Worm (Caenorhabditis elegans): ENCODE results near the gene cest-24.
A peak's percentile ranks its signal among the peaks of the same experiment; 100 is the strongest.

cest-24 gene

ce11 chrV:6302465-6302864, 14.3 kb upstream of the cest-24 start:
- TF ChIP-seq ceh-39 (tag; optimal IDR thresholded peaks at IDR 0.05) = no peak
- TF ChIP-seq drap-1 (GFP tag; optimal IDR thresholded peaks at IDR 0.05) = no peak
- TF ChIP-seq elt-1 (tag; optimal IDR thresholded peaks at IDR 0.05; ENCODE audit: borderline replicate concordance, insufficient read depth) = peak; percentile 89
- no peak for TF ChIP-seq nhr-28 (tag; optimal IDR thresholded peaks at IDR 0.05)
- TF ChIP-seq sptf-1 (tag; optimal IDR thresholded peaks at IDR 0.05) = no peak

DNA sequence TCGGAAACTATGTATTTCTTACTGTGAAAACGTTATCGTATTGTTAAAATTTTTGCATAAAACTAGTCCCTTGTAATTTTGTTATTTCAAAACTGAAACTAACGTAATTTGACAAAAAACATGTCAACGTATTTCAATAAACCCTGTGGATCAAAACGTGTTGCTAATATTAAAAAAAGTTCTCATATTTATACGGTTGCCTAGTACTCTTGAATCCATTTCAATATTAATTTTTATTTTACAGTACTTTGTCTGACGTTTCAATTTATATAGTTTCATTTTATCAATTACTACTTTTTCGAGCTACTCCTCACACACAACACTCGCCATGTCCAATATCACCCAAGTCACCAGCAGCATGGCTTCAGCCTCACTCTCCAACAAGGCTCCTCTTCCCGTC, 13.3 kb upstream of the cest-24 start, which contains the start of gene sago-1:
Gene sago-1 (plus strand): TSS at position 301 of the 400 bp plus-strand sequence.
- TF ChIP-seq snpc-4 (tag; optimal IDR thresholded peaks at IDR 0.05) = no peak
- no peak for TF ChIP-seq ceh-83 (GFP tag; optimal IDR thresholded peaks at IDR 0.05)
- no peak for TF ChIP-seq nhr-2 (tag; optimal IDR thresholded peaks at IDR 0.05)
- TF ChIP-seq tbx-8 (GFP tag; optimal IDR thresholded peaks at IDR 0.05) = no peak
- TF ChIP-seq unc-62 (GFP tag; optimal IDR thresholded peaks at IDR 0.05) = no peak
- TF ChIP-seq mab-5 (tag; optimal IDR thresholded peaks at IDR 0.05) = no peak
- no peak for TF ChIP-seq lsy-2 (tag; optimal IDR thresholded peaks at IDR 0.05)
- no peak for TF ChIP-seq ham-2 (GFP tag; optimal IDR thresholded peaks at IDR 0.05)
- no peak for TF ChIP-seq nhr-28 (tag; optimal IDR thresholded peaks at IDR 0.05)
- no peak for TF ChIP-seq elt-1 (tag; optimal IDR thresholded peaks at IDR 0.05; ENCODE audit: borderline replicate concordance, insufficient read depth)
- TF ChIP-seq ceh-43 (GFP tag; optimal IDR thresholded peaks at IDR 0.05) = no peak
- no peak for TF ChIP-seq flh-1 (GFP tag; optimal IDR thresholded peaks at IDR 0.05)
- no peak for TF ChIP-seq hlh-1 (tag; optimal IDR thresholded peaks at IDR 0.05)

- TF ChIP-seq snpc-4 (tag; optimal IDR thresholded peaks at IDR 0.05) = no peak
- no peak for TF ChIP-seq ham-2 (GFP tag; optimal IDR thresholded peaks at IDR 0.05)
- no peak for TF ChIP-seq zip-8 (tag; optimal IDR thresholded peaks at IDR 0.05)
- TF ChIP-seq blmp-1 (tag; optimal IDR thresholded peaks at IDR 0.05) = no peak
- no peak for TF ChIP-seq drap-1 (GFP tag; optimal IDR thresholded peaks at IDR 0.05)
- TF ChIP-seq unc-39 (tag; optimal IDR thresholded peaks at IDR 0.05) = no peak
- TF ChIP-seq ceh-43 (GFP tag; optimal IDR thresholded peaks at IDR 0.05) = no peak
- TF ChIP-seq mls-2 (tag; optimal IDR thresholded peaks at IDR 0.05) = no peak
- no peak for TF ChIP-seq sptf-1 (tag; optimal IDR thresholded peaks at IDR 0.05)
- TF ChIP-seq unc-120 (tag; optimal IDR thresholded peaks at IDR 0.05; ENCODE audit: poor library complexity, severe bottlenecking) = no peak
- no peak for TF ChIP-seq ceh-83 (GFP tag; optimal IDR thresholded peaks at IDR 0.05)
- TF ChIP-seq M03D4.4 (tag; optimal IDR thresholded peaks at IDR 0.05) = no peak
- TF ChIP-seq nhr-76 (tag; optimal IDR thresholded peaks at IDR 0.05) = no peak
- TF ChIP-seq lin-32 (GFP tag; optimal IDR thresholded peaks at IDR 0.05) = no peak
Measured at ce11 chrV:6311936-6312335, 4.8 kb upstream of the cest-24 start.

ce11 chrV:6317928-6318327, 1.2 kb downstream of the cest-24 start:
- TF ChIP-seq lin-13 (tag; optimal IDR thresholded peaks at IDR 0.05) (no peak), lin-32 (GFP tag; optimal IDR thresholded peaks at IDR 0.05) (no peak), snpc-4 (tag; optimal IDR thresholded peaks at IDR 0.05) (no peak)

ce11 chrV:6319358-6319757, 2.6 kb downstream of the cest-24 start:
- TF ChIP-seq elt-1 (tag; optimal IDR thresholded peaks at IDR 0.05; ENCODE audit: borderline replicate concordance, insufficient read depth) = no peak
- no peak for TF ChIP-seq sptf-1 (tag; optimal IDR thresholded peaks at IDR 0.05)
- no peak for TF ChIP-seq elt-3 (tag; optimal IDR thresholded peaks at IDR 0.05)
- TF ChIP-seq nhr-2 (tag; optimal IDR thresholded peaks at IDR 0.05) = no peak
- TF ChIP-seq ztf-11 (tag; optimal IDR thresholded peaks at IDR 0.05) = no peak
- no peak for TF ChIP-seq ham-2 (GFP tag; optimal IDR thresholded peaks at IDR 0.05)
- no peak for TF ChIP-seq tbx-8 (GFP tag; optimal IDR thresholded peaks at IDR 0.05)
- no peak for TF ChIP-seq cnd-1 (tag; optimal IDR thresholded peaks at IDR 0.05)
- no peak for TF ChIP-seq snpc-4 (tag; optimal IDR thresholded peaks at IDR 0.05)
- TF ChIP-seq mab-5 (tag; optimal IDR thresholded peaks at IDR 0.05) = no peak
- no peak for TF ChIP-seq mep-1 (tag; optimal IDR thresholded peaks at IDR 0.05)

DNA sequence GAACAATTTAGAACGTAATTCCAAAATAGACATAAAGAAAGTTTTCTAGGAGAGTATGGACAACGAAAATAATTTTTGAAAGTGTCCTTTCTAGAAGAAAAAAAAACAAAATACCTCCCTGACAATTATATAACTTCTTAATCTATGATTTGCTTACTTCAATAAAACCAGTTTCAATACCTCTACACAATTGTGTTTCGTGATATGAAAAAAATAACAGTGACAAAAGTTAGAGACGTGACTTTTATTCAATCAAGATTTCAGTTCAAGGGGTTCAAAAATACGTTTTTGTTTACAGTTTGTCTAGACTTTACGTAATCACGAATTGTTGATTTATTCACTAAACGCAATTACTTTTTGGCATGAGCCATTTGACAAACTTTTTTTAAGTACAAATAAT, 4.5 kb downstream of the cest-24 start:
- TF ChIP-seq ham-2 (GFP tag; optimal IDR thresholded peaks at IDR 0.05) = no peak
- TF ChIP-seq elt-3 (tag; optimal IDR thresholded peaks at IDR 0.05) = no peak

Data from whole organism, mixed stage, embryonic.